Worm (Caenorhabditis elegans) whole organism, young adult: Measurements from ENCODE around the gene F58G11.4.

Experiments
- ama-1 ChIP-seq, 3 experiments: fragments of 150-350 bp in 1 of 3; sonication (generic microtip) in 2 of 3; optimal IDR thresholded peaks; 2 replicates each; lab custom pipeline; 2014 to 2018; ENCODE audit warnings: missing biosample characterization in 2 of 3, missing genetic modification characterization in 2 of 3, missing genetic modification reagents in 2 of 3
- ccch-3 ChIP-seq: fragments of 200-800 bp; sonication (Bioruptor generic); optimal IDR thresholded peaks from 2 replicates; lab custom pipeline; 2018; ENCODE audit warnings: mild to moderate bottlenecking, missing genetic modification characterization, missing compliant biosample characterization
- die-1 ChIP-seq: sonication (generic microtip); optimal IDR thresholded peaks from 2 replicates; lab custom pipeline; 2016; ENCODE audit warnings: missing genotype, mild to moderate bottlenecking, missing genetic modification characterization, missing compliant biosample characterization
- dpff-1 ChIP-seq: sonication (generic microtip); optimal IDR thresholded peaks from 2 replicates; lab custom pipeline; 2017; ENCODE audit warnings: mild to moderate bottlenecking, missing genetic modification characterization, missing compliant biosample characterization
- dpl-1 ChIP-seq: fragments of 150-350 bp; optimal IDR thresholded peaks from 2 replicates; lab custom pipeline; 2014; ENCODE audit warnings: missing biosample characterization, missing genetic modification reagents, missing genetic modification characterization
- efl-1 ChIP-seq: fragments of 150-350 bp; optimal IDR thresholded peaks from 2 replicates; lab custom pipeline; 2014; ENCODE audit warnings: missing biosample characterization, missing genetic modification reagents, missing genetic modification characterization
- nhr-120 ChIP-seq: fragments of 200-800 bp; sonication (Bioruptor generic); IDR thresholded peaks from 2 replicates; pipeline ENCODE4 v1.3.6; 2022; ENCODE audit warnings: missing genetic modification characterization, missing compliant biosample characterization
- pha-4 ChIP-seq: fragments of 150-350 bp; sonication (generic microtip); optimal IDR thresholded peaks from 2 replicates; lab custom pipeline; 2014; ENCODE audit warnings: missing biosample characterization, missing genetic modification reagents, missing genetic modification characterization

- no peak for TF ChIP-seq die-1 (tag; lab: Kevin White, UChicago)
- TF ChIP-seq ccch-3 (GFP tag; lab: Kevin White, UChicago) = no peak
- no peak for TF ChIP-seq efl-1 (GFP tag; lab: Kevin White, UChicago)
- no peak for TF ChIP-seq nhr-120
- TF ChIP-seq dpff-1 = no peak
- no peak for TF ChIP-seq pha-4 (tag; lab: Kevin White, UChicago)
- TF ChIP-seq ama-1 (optimal IDR thresholded peaks at IDR 0.05; lab: Kevin White, UChicago) = no peak
- no peak for TF ChIP-seq ama-1 (GFP tag; optimal IDR thresholded peaks at IDR 0.05; lab: Kevin White, UChicago)
- no peak for TF ChIP-seq dpl-1
Measured at ce11 chrV:13638040-13638439, 34.3 kb upstream of the F58G11.4 start.
